Worm (Caenorhabditis elegans) whole organism, L3 larva: Measurements from ENCODE around the gene K02D10.2.

ENCODE experiments used
- R02D3.7 ChIP-seq: fragments of 150-350 bp; optimal IDR thresholded peaks from 2 replicates; lab custom pipeline; 2014; ENCODE audit warnings: missing biosample characterization, missing genetic modification characterization
- ZK546.5 ChIP-seq: sonication (generic microtip); optimal IDR thresholded peaks from 2 replicates; lab custom pipeline; 2017; ENCODE audit warnings: missing biosample characterization, missing genetic modification characterization
- aly-2 ChIP-seq: fragments of 150-350 bp; optimal IDR thresholded peaks from 2 replicates; lab custom pipeline; 2014; ENCODE audit warnings: missing biosample characterization, missing genetic modification characterization
- ama-1 ChIP-seq: fragments of 150-350 bp; optimal IDR thresholded peaks from 2 replicates; lab custom pipeline; 2018
- ceh-16 ChIP-seq: sonication (generic microtip); optimal IDR thresholded peaks from 2 replicates; lab custom pipeline; 2017; ENCODE audit warnings: missing biosample characterization, missing genetic modification characterization
- ceh-28 ChIP-seq: fragments of 150-350 bp; optimal IDR thresholded peaks from 2 replicates; lab custom pipeline; 2014; ENCODE audit warnings: missing biosample characterization, missing genetic modification reagents, missing genetic modification characterization
- daf-12 ChIP-seq: fragments of 150-350 bp; optimal IDR thresholded peaks from 2 replicates; lab custom pipeline; 2014; ENCODE audit warnings: missing biosample characterization, missing genetic modification reagents, missing genetic modification characterization
- egl-27 ChIP-seq: sonication (generic microtip); optimal IDR thresholded peaks from 4 replicates; lab custom pipeline; 2017; ENCODE audit warnings: missing biosample characterization, missing genetic modification reagents, missing genetic modification characterization
- elt-1 ChIP-seq: fragments of 150-350 bp; optimal IDR thresholded peaks from 2 replicates; lab custom pipeline; 2014; ENCODE audit warnings: missing biosample characterization, missing genetic modification characterization
- elt-2 ChIP-seq: sonication (generic microtip); optimal IDR thresholded peaks from 2 replicates; lab custom pipeline; 2016; ENCODE audit warnings: missing genetic modification reagents, mild to moderate bottlenecking, missing genetic modification characterization, missing compliant biosample characterization
- eor-1 ChIP-seq, 2 experiments: fragments of 150-350 bp; optimal IDR thresholded peaks; 2 replicates each; lab custom pipeline; 2014 to 2018; ENCODE audit warnings: missing biosample characterization in 2 of 2, missing genetic modification characterization in 2 of 2
- fkh-10 ChIP-seq: sonication (generic microtip); optimal IDR thresholded peaks from 2 replicates; lab custom pipeline; 2017; ENCODE audit warnings: missing biosample characterization, missing genetic modification reagents, missing genetic modification characterization
- fos-1 ChIP-seq: fragments of 150-350 bp; optimal IDR thresholded peaks from 2 replicates; lab custom pipeline; 2014; ENCODE audit warnings: missing biosample characterization, missing genetic modification characterization
- hmg-11 ChIP-seq: sonication (generic microtip); optimal IDR thresholded peaks from 2 replicates; lab custom pipeline; 2016; ENCODE audit warnings: missing genetic modification characterization, missing compliant biosample characterization
- jun-1 ChIP-seq: fragments of 150-350 bp; optimal IDR thresholded peaks from 2 replicates; lab custom pipeline; 2014; ENCODE audit warnings: missing biosample characterization, missing genetic modification reagents, missing genetic modification characterization
- lin-15B ChIP-seq: fragments of 150-350 bp; optimal IDR thresholded peaks from 2 replicates; lab custom pipeline; 2014; ENCODE audit warnings: missing biosample characterization, missing genetic modification characterization
- lin-39 ChIP-seq: fragments of 150-350 bp; optimal IDR thresholded peaks from 2 replicates; lab custom pipeline; 2018; ENCODE audit warnings: missing biosample characterization, missing genetic modification reagents, missing genetic modification characterization
- lsy-12 ChIP-seq: sonication (generic microtip); optimal IDR thresholded peaks from 2 replicates; lab custom pipeline; 2016; ENCODE audit warnings: mild to moderate bottlenecking, missing genetic modification characterization, missing compliant biosample characterization
- nfya-1 ChIP-seq: sonication (generic microtip); optimal IDR thresholded peaks from 2 replicates; lab custom pipeline; 2017; ENCODE audit warnings: missing genetic modification characterization, mild to moderate bottlenecking, missing compliant biosample characterization, antibody characterized with exemption, moderate library complexity; ENCODE audit not compliant: insufficient read depth
- nhr-12 ChIP-seq: fragments of 150-350 bp; optimal IDR thresholded peaks from 2 replicates; lab custom pipeline; 2014; ENCODE audit warnings: missing biosample characterization, missing genetic modification characterization
- nhr-23 ChIP-seq: fragments of 150-350 bp; optimal IDR thresholded peaks from 2 replicates; lab custom pipeline; 2014; ENCODE audit warnings: missing biosample characterization, missing genetic modification reagents, missing genetic modification characterization
- nhr-237 ChIP-seq: fragments of 150-350 bp; optimal IDR thresholded peaks from 2 replicates; lab custom pipeline; 2014; ENCODE audit warnings: missing biosample characterization, missing genetic modification characterization
- nhr-25 ChIP-seq: sonication (generic microtip); optimal IDR thresholded peaks from 2 replicates; lab custom pipeline; 2017; ENCODE audit warnings: missing biosample characterization, missing genetic modification characterization
- nhr-43 ChIP-seq: sonication (generic microtip); optimal IDR thresholded peaks from 2 replicates; lab custom pipeline; 2016; ENCODE audit warnings: mild to moderate bottlenecking, missing genetic modification characterization, missing compliant biosample characterization; ENCODE audit not compliant: poor library complexity, severe bottlenecking
- nhr-67 ChIP-seq: fragments of 150-350 bp; optimal IDR thresholded peaks from 2 replicates; lab custom pipeline; 2014; ENCODE audit warnings: missing biosample characterization, missing genetic modification characterization
- pha-4 ChIP-seq: fragments of 150-350 bp; optimal IDR thresholded peaks from 2 replicates; lab custom pipeline; 2014; ENCODE audit warnings: missing biosample characterization, missing genetic modification reagents, missing genetic modification characterization
- sea-2 ChIP-seq: fragments of 150-350 bp; sonication (generic microtip); optimal IDR thresholded peaks from 4 replicates; lab custom pipeline; 2014; ENCODE audit warnings: missing biosample characterization, missing genetic modification reagents, missing genetic modification characterization
- skn-1 ChIP-seq: fragments of 150-350 bp; optimal IDR thresholded peaks from 2 replicates; lab custom pipeline; 2014; ENCODE audit warnings: missing biosample characterization, missing genetic modification characterization
- snpc-4 ChIP-seq: fragments of 150-350 bp; optimal IDR thresholded peaks from 2 replicates; lab custom pipeline; 2014; ENCODE audit warnings: missing biosample characterization, missing genetic modification characterization
- tbx-2 ChIP-seq: sonication (generic microtip); optimal IDR thresholded peaks from 2 replicates; lab custom pipeline; 2016; ENCODE audit warnings: mild to moderate bottlenecking, missing genetic modification characterization, missing compliant biosample characterization
- unc-39 ChIP-seq: sonication (generic microtip); optimal IDR thresholded peaks from 4 replicates; lab custom pipeline; 2017; ENCODE audit warnings: missing biosample characterization, missing genetic modification characterization
- ztf-11 ChIP-seq: fragments of 150-350 bp; optimal IDR thresholded peaks from 2 replicates; lab custom pipeline; 2014; ENCODE audit warnings: missing biosample characterization, missing genetic modification characterization

K02D10.2 gene

DNA sequence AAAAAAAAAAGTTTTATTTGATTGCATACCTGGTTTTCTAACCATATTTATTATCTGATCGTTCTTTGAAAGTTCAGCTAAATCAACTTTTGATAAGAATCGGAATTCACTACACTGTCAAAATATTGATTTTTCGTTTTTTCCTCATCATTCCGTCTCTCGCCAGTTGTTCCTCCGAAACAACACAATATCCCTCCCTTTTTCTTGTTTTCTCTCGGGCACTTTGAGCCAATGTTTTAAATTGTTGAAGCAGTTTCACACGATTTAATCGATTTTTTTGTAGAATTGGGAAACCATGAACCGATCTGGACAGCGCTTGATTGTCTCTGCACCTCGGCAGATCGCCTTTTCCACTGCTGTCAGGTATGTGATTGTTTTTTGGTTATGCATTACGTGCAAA is 1.8 kb downstream of the K02D10.2 start, which contains the start of gene K02D10.1:
Gene K02D10.1 (plus strand): TSS at position 284 of the 400 bp plus-strand sequence.
- TF ChIP-seq sea-2 (GFP tag; lab: Kevin White, UChicago) (no peak), nhr-237 (no peak), nfya-1 (no peak), aly-2 (no peak), nhr-23 (no peak), ceh-28 (tag; lab: Kevin White, UChicago) (peak; percentile 29), ama-1 (lab: Kevin White, UChicago) (peak; percentile 62), skn-1 (tag; lab: Kevin White, UChicago) (no peak), eor-1 (tag; optimal IDR thresholded peaks at IDR 0.05; lab: Kevin White, UChicago) (no peak), snpc-4 (no peak), elt-2 (tag; lab: Kevin White, UChicago) (no peak), lin-15B (tag; lab: Kevin White, UChicago) (no peak), ceh-16 (no peak)

ce11 chrIII:8767889-8768361 is 3.1 kb downstream of the K02D10.2 start, which contains the start of gene mtss-1:
TSS of gene mtss-1 (plus strand) at chrIII:8768311.
- peak; percentile 32 for TF ChIP-seq elt-2 (tag; lab: Kevin White, UChicago)
- TF ChIP-seq nhr-43, result peak; percentile 74
- TF ChIP-seq nhr-23, result peak; percentile 47
- peak; percentile 38 for TF ChIP-seq nhr-67 (tag; lab: Kevin White, UChicago)
- TF ChIP-seq nfya-1, result peak; percentile 59
- TF ChIP-seq snpc-4, result peak; percentile 28
- peak; percentile 86 for TF ChIP-seq hmg-11
- TF ChIP-seq nhr-12, result no peak
- TF ChIP-seq R02D3.7 (tag; lab: Kevin White, UChicago), result peak; percentile 32
- peak; percentile 48 for TF ChIP-seq ceh-28 (tag; lab: Kevin White, UChicago)
- TF ChIP-seq pha-4, result peak; percentile 57
- no peak for TF ChIP-seq lsy-12 (tag; lab: Kevin White, UChicago)
- TF ChIP-seq skn-1 (tag; lab: Kevin White, UChicago), result peak; percentile 42
- TF ChIP-seq elt-1, result no peak
- TF ChIP-seq egl-27 (tag; lab: Kevin White, UChicago), result no peak

- TF ChIP-seq nhr-23, result peak; percentile 17
- TF ChIP-seq nhr-25 (tag; lab: Kevin White, UChicago), result peak; percentile 83
- no peak for TF ChIP-seq jun-1 (tag; lab: Kevin White, UChicago)
These were observed 3.7 kb downstream of the K02D10.2 start, which contains the start of gene mig-22 for ce11 chrIII:8767292-8767829. TSS of gene mig-22 (minus strand) at chrIII:8767342.

- TF ChIP-seq unc-39 (tag; lab: Kevin White, UChicago) (no peak), skn-1 (tag; lab: Kevin White, UChicago) (no peak), elt-2 (tag; lab: Kevin White, UChicago) (no peak), aly-2 (no peak), lin-39 (tag; lab: Kevin White, UChicago) (no peak), R02D3.7 (tag; lab: Kevin White, UChicago) (no peak), fos-1 (tag; lab: Kevin White, UChicago) (no peak), nhr-43 (no peak), fkh-10 (GFP tag; lab: Kevin White, UChicago) (no peak), ceh-28 (tag; lab: Kevin White, UChicago) (no peak), lsy-12 (tag; lab: Kevin White, UChicago) (no peak)
These were observed 4.6 kb downstream of the K02D10.2 start for ce11 chrIII:8766467-8766866.

ce11 chrIII:8765030-8765429 is 6.0 kb downstream of the K02D10.2 start:
- TF ChIP-seq elt-2 (tag; lab: Kevin White, UChicago) (no peak), ama-1 (lab: Kevin White, UChicago) (no peak), fkh-10 (GFP tag; lab: Kevin White, UChicago) (no peak)

- no peak for TF ChIP-seq fkh-10 (GFP tag; lab: Kevin White, UChicago)
These were observed 8.0 kb downstream of the K02D10.2 start for ce11 chrIII:8763111-8763510.

ce11 chrIII:8762016-8762415 is 9.0 kb downstream of the K02D10.2 start:
- TF ChIP-seq tbx-2 (no peak), nhr-67 (tag; lab: Kevin White, UChicago) (no peak), fkh-10 (GFP tag; lab: Kevin White, UChicago) (no peak), unc-39 (tag; lab: Kevin White, UChicago) (no peak), daf-12 (tag; lab: Kevin White, UChicago) (no peak), ZK546.5 (tag; lab: Kevin White, UChicago) (no peak), aly-2 (no peak), ztf-11 (tag; lab: Kevin White, UChicago) (no peak), R02D3.7 (tag; lab: Kevin White, UChicago) (no peak), lin-39 (tag; lab: Kevin White, UChicago) (no peak), lsy-12 (tag; lab: Kevin White, UChicago) (no peak)
